Fruit fly (Drosophila melanogaster) whole organism, prepupa: ENCODE results near the gene CG33257.

ENCODE experiments used
- CG11762 ChIP-seq: fragments of 200-800 bp; sonication (Bioruptor generic); optimal IDR thresholded peaks from 3 replicates; lab custom pipeline; 2016; ENCODE audit warnings: missing biosample characterization, missing genetic modification characterization; ENCODE audit not compliant: insufficient read depth
- CG11902 ChIP-seq: fragments of 200-800 bp; sonication (Bioruptor generic); optimal IDR thresholded peaks from 3 replicates; lab custom pipeline; 2016; ENCODE audit warnings: missing biosample characterization, missing genetic modification characterization
- CG15336 ChIP-seq: fragments of 200-800 bp; sonication (Bioruptor generic); IDR thresholded peaks from 2 replicates; pipeline ENCODE4 v1.3.6; 2022; ENCODE audit warnings: missing biosample characterization, missing genetic modification characterization
- CG16779 ChIP-seq: fragments of 200-800 bp; sonication (Bioruptor generic); optimal IDR thresholded peaks from 3 replicates; lab custom pipeline; 2017; ENCODE audit warnings: missing biosample characterization, mild to moderate bottlenecking, missing genetic modification characterization
- CG6808 ChIP-seq: fragments of 200-800 bp; sonication (Bioruptor generic); optimal IDR thresholded peaks from 3 replicates; lab custom pipeline; 2017; ENCODE audit warnings: missing biosample characterization, missing genetic modification characterization, mild to moderate bottlenecking, moderate library complexity, missing genetic modification reagents
- CG8632 ChIP-seq: fragments of 200-800 bp; sonication (Bioruptor generic); optimal IDR thresholded peaks from 3 replicates; lab custom pipeline; 2016; ENCODE audit warnings: missing biosample characterization, missing genetic modification characterization
- Hr38 ChIP-seq: sonication (Bioruptor generic); optimal IDR thresholded peaks from 2 replicates; lab custom pipeline; 2016; ENCODE audit warnings: missing biosample characterization, missing genetic modification characterization
- Hr4 ChIP-seq: fragments of 200-800 bp; sonication (Bioruptor generic); optimal IDR thresholded peaks from 3 replicates; lab custom pipeline; 2016; ENCODE audit warnings: missing biosample characterization, missing genetic modification characterization
- eg ChIP-seq: fragments of 200-800 bp; sonication (Bioruptor generic); IDR thresholded peaks from 3 replicates; pipeline ENCODE4 v1.3.6; 2022; ENCODE audit warnings: missing biosample characterization, missing genetic modification characterization
- esn ChIP-seq: fragments of 200-800 bp; sonication (Bioruptor generic); optimal IDR thresholded peaks from 2 replicates; lab custom pipeline; 2016; ENCODE audit warnings: missing biosample characterization, mild to moderate bottlenecking, missing genetic modification characterization, moderate library complexity

- TF ChIP-seq eg = no peak
- no peak for TF ChIP-seq CG6808 (GFP tag; lab: Kevin White, UChicago)
- no peak for TF ChIP-seq CG8632 (GFP tag; lab: Kevin White, UChicago)
- TF ChIP-seq Hr38 (GFP tag; lab: Kevin White, UChicago) = no peak
- no peak for TF ChIP-seq Hr4 (GFP tag; lab: Kevin White, UChicago)
- TF ChIP-seq esn (GFP tag; lab: Kevin White, UChicago) = no peak
- no peak for TF ChIP-seq CG11762 (GFP tag; lab: Kevin White, UChicago)
- TF ChIP-seq CG15336 (GFP tag; lab: Robert Waterston, UW) = no peak
- TF ChIP-seq CG16779 (tag; lab: Kevin White, UChicago) = no peak
- TF ChIP-seq CG11902 (GFP tag; lab: Kevin White, UChicago) = no peak
These were observed 22.8 kb upstream of the CG33257 start, which contains the start of gene CG13059 for dm6 chr3L:16323372-16323771.
